Worm (Caenorhabditis elegans) whole organism, young adult: ENCODE data around the gene riok-3.
A peak's percentile ranks its signal among the peaks of the same experiment; 100 is the strongest.

ENCODE experiments used
- B0019.2 ChIP-seq: fragments of 200-800 bp; sonication (Bioruptor generic); conservative IDR thresholded peaks from 2 replicates; pipeline ENCODE4 v1.3.6; 2022; ENCODE audit warnings: missing genetic modification reagents, missing genetic modification characterization, missing compliant biosample characterization
- B0261.1 ChIP-seq: sonication (generic microtip); optimal IDR thresholded peaks from 2 replicates; lab custom pipeline; 2016; ENCODE audit warnings: mild to moderate bottlenecking, missing genetic modification characterization, moderate library complexity, missing compliant biosample characterization
- B0336.3 ChIP-seq: fragments of 200-800 bp; sonication (Bioruptor generic); IDR thresholded peaks from 2 replicates; pipeline ENCODE4 v1.3.6; 2022; ENCODE audit warnings: missing genetic modification characterization, missing compliant biosample characterization
- F22D6.2 ChIP-seq: sonication (generic microtip); optimal IDR thresholded peaks from 2 replicates; lab custom pipeline; 2016; ENCODE audit warnings: mild to moderate bottlenecking, missing genetic modification characterization, missing compliant biosample characterization
- F23B12.7 ChIP-seq: sonication (generic microtip); optimal IDR thresholded peaks from 2 replicates; lab custom pipeline; 2017; ENCODE audit warnings: missing genetic modification characterization, mild to moderate bottlenecking, missing compliant biosample characterization, antibody characterized with exemption, moderate library complexity; ENCODE audit not compliant: insufficient read depth
- F37B4.10 ChIP-seq: fragments of 200-800 bp; sonication (Bioruptor generic); IDR thresholded peaks from 2 replicates; pipeline ENCODE4 v1.3.6; 2022; ENCODE audit warnings: missing genetic modification characterization, missing compliant biosample characterization
- F52B5.7 ChIP-seq: sonication (generic microtip); optimal IDR thresholded peaks from 2 replicates; lab custom pipeline; 2016; ENCODE audit warnings: mild to moderate bottlenecking, missing genetic modification characterization, missing compliant biosample characterization
- F55B11.4 ChIP-seq: sonication (generic microtip); optimal IDR thresholded peaks from 2 replicates; lab custom pipeline; 2016; ENCODE audit warnings: missing compliant biosample characterization, missing genetic modification characterization, borderline replicate concordance; ENCODE audit not compliant: insufficient read depth
- K12H6.12 ChIP-seq: fragments of 200-800 bp; sonication (Bioruptor generic); optimal IDR thresholded peaks from 2 replicates; lab custom pipeline; 2018; ENCODE audit warnings: mild to moderate bottlenecking, missing genetic modification characterization, missing compliant biosample characterization
- T07F8.4 ChIP-seq: sonication (generic microtip); optimal IDR thresholded peaks from 2 replicates; lab custom pipeline; 2016; ENCODE audit warnings: mild to moderate bottlenecking, missing genetic modification characterization, moderate library complexity, missing compliant biosample characterization
- Y53F4B.3 ChIP-seq: fragments of 200-800 bp; sonication (Bioruptor generic); IDR thresholded peaks from 2 replicates; pipeline ENCODE4 v1.3.6; 2022; ENCODE audit warnings: missing genetic modification reagents, missing genetic modification characterization, missing compliant biosample characterization
- Y53G8AR.9 ChIP-seq: fragments of 200-800 bp; sonication (Bioruptor generic); conservative IDR thresholded peaks from 2 replicates; pipeline ENCODE4 v1.3.6; 2022; ENCODE audit warnings: missing genetic modification reagents, missing genetic modification characterization, missing compliant biosample characterization
- Y56A3A.18 ChIP-seq: fragments of 200-800 bp; sonication (Bioruptor generic); IDR thresholded peaks from 2 replicates; pipeline ENCODE4 v1.3.6; 2022; ENCODE audit warnings: missing genetic modification reagents, missing genetic modification characterization, missing compliant biosample characterization
- Y95B8A.8 ChIP-seq: fragments of 200-800 bp; sonication (Bioruptor generic); IDR thresholded peaks from 2 replicates; pipeline ENCODE4 v1.3.6; 2022; ENCODE audit warnings: missing genetic modification reagents, missing genetic modification characterization, missing compliant biosample characterization
- ZK185.1 ChIP-seq: sonication (generic microtip); optimal IDR thresholded peaks from 2 replicates; lab custom pipeline; 2016; ENCODE audit warnings: mild to moderate bottlenecking, missing genetic modification characterization, missing compliant biosample characterization; ENCODE audit not compliant: poor library complexity, severe bottlenecking
- aptf-3 ChIP-seq: fragments of 200-800 bp; sonication (Bioruptor generic); IDR thresholded peaks from 2 replicates; pipeline ENCODE4 v1.3.6; 2022; ENCODE audit warnings: missing genetic modification characterization, missing compliant biosample characterization
- attf-3 ChIP-seq: fragments of 200-800 bp; sonication (Bioruptor generic); conservative IDR thresholded peaks from 2 replicates; pipeline ENCODE4 v1.3.6; 2022; ENCODE audit warnings: missing genetic modification reagents, missing genetic modification characterization, missing compliant biosample characterization
- cebp-2 ChIP-seq: fragments of 200-800 bp; sonication (Bioruptor generic); IDR thresholded peaks from 2 replicates; pipeline ENCODE4 v1.3.6; 2022; ENCODE audit warnings: missing genetic modification characterization, missing compliant biosample characterization
- ceh-27 ChIP-seq: fragments of 200-800 bp; sonication (Bioruptor generic); optimal IDR thresholded peaks from 2 replicates; lab custom pipeline; 2018; ENCODE audit warnings: mild to moderate bottlenecking, missing genetic modification characterization, moderate library complexity, missing compliant biosample characterization
- die-1 ChIP-seq: sonication (generic microtip); optimal IDR thresholded peaks from 2 replicates; lab custom pipeline; 2016; ENCODE audit warnings: missing genotype, mild to moderate bottlenecking, missing genetic modification characterization, missing compliant biosample characterization
- dox-1 ChIP-seq: fragments of 200-800 bp; sonication (Bioruptor generic); IDR thresholded peaks from 2 replicates; pipeline ENCODE4 v1.3.6; 2022; ENCODE audit warnings: missing genetic modification reagents, missing genetic modification characterization, missing compliant biosample characterization
- dpl-1 ChIP-seq: fragments of 150-350 bp; optimal IDR thresholded peaks from 2 replicates; lab custom pipeline; 2014; ENCODE audit warnings: missing biosample characterization, missing genetic modification reagents, missing genetic modification characterization
- efl-1 ChIP-seq: fragments of 150-350 bp; optimal IDR thresholded peaks from 2 replicates; lab custom pipeline; 2014; ENCODE audit warnings: missing biosample characterization, missing genetic modification reagents, missing genetic modification characterization
- egl-44 ChIP-seq: fragments of 200-800 bp; sonication (Bioruptor generic); IDR thresholded peaks from 2 replicates; pipeline ENCODE4 v1.3.6; 2022; ENCODE audit warnings: missing genetic modification reagents, missing genetic modification characterization, missing compliant biosample characterization
- fkh-3 ChIP-seq: sonication (generic microtip); optimal IDR thresholded peaks from 2 replicates; lab custom pipeline; 2016; ENCODE audit warnings: mild to moderate bottlenecking, missing genetic modification characterization, missing compliant biosample characterization
- hlh-26 ChIP-seq: fragments of 200-800 bp; sonication (Bioruptor generic); conservative IDR thresholded peaks from 2 replicates; pipeline ENCODE4 v1.3.6; 2022; ENCODE audit warnings: missing genetic modification reagents, missing genetic modification characterization, missing compliant biosample characterization
- hrde-1 ChIP-seq: sonication (generic microtip); optimal IDR thresholded peaks from 2 replicates; lab custom pipeline; 2016; ENCODE audit warnings: missing genetic modification characterization, mild to moderate bottlenecking, missing compliant biosample characterization, moderate library complexity, missing genotype, missing genetic modification reagents, borderline replicate concordance
- hsf-1 ChIP-seq: fragments of 200-800 bp; sonication (Bioruptor generic); IDR thresholded peaks from 2 replicates; pipeline ENCODE4 v1.3.6; 2022; ENCODE audit warnings: missing genetic modification reagents, missing genetic modification characterization, missing compliant biosample characterization
- lin-54 ChIP-seq: fragments of 200-800 bp; sonication (Bioruptor generic); optimal IDR thresholded peaks from 2 replicates; lab custom pipeline; 2018; ENCODE audit warnings: mild to moderate bottlenecking, missing genetic modification characterization, missing compliant biosample characterization
- lir-1 ChIP-seq: fragments of 200-800 bp; sonication (Bioruptor generic); conservative IDR thresholded peaks from 2 replicates; pipeline ENCODE4 v1.3.6; 2022; ENCODE audit warnings: missing genetic modification reagents, missing genetic modification characterization, missing compliant biosample characterization
- madf-3 ChIP-seq: fragments of 200-800 bp; sonication (Bioruptor generic); IDR thresholded peaks from 2 replicates; pipeline ENCODE4 v1.3.6; 2022; ENCODE audit warnings: missing genetic modification reagents, missing genetic modification characterization, missing compliant biosample characterization
- madf-6 ChIP-seq: fragments of 200-800 bp; sonication (Bioruptor generic); IDR thresholded peaks from 2 replicates; pipeline ENCODE4 v1.3.6; 2022; ENCODE audit warnings: missing genetic modification reagents, missing genetic modification characterization, missing compliant biosample characterization
- madf-8 ChIP-seq: fragments of 200-800 bp; sonication (Bioruptor generic); conservative IDR thresholded peaks from 2 replicates; pipeline ENCODE4 v1.3.6; 2022; ENCODE audit warnings: missing genetic modification reagents, missing genetic modification characterization, missing compliant biosample characterization
- mcd-1 ChIP-seq: fragments of 200-800 bp; sonication (Bioruptor generic); IDR thresholded peaks from 2 replicates; pipeline ENCODE4 v1.3.6; 2022; ENCODE audit warnings: missing genetic modification reagents, missing genetic modification characterization, missing compliant biosample characterization
- nfya-2 ChIP-seq: fragments of 200-800 bp; sonication (Bioruptor generic); IDR thresholded peaks from 2 replicates; pipeline ENCODE4 v1.3.6; 2022; ENCODE audit warnings: missing genetic modification reagents, missing genetic modification characterization, missing compliant biosample characterization
- nfyb-1 ChIP-seq: fragments of 200-800 bp; sonication (Bioruptor generic); IDR thresholded peaks from 2 replicates; pipeline ENCODE4 v1.3.6; 2022; ENCODE audit warnings: missing genetic modification reagents, missing genetic modification characterization, missing compliant biosample characterization
- nhr-120 ChIP-seq: fragments of 200-800 bp; sonication (Bioruptor generic); IDR thresholded peaks from 2 replicates; pipeline ENCODE4 v1.3.6; 2022; ENCODE audit warnings: missing genetic modification characterization, missing compliant biosample characterization
- nhr-90 ChIP-seq: sonication (generic microtip); optimal IDR thresholded peaks from 2 replicates; lab custom pipeline; 2016; ENCODE audit warnings: missing genotype, mild to moderate bottlenecking, missing genetic modification characterization, missing compliant biosample characterization
- rcor-1 ChIP-seq: fragments of 200-800 bp; sonication (Bioruptor generic); IDR thresholded peaks from 2 replicates; pipeline ENCODE4 v1.3.6; 2022; ENCODE audit warnings: missing genetic modification reagents, missing genetic modification characterization, missing compliant biosample characterization
- snpc-3.4 ChIP-seq: sonication (generic microtip); optimal IDR thresholded peaks from 2 replicates; lab custom pipeline; 2017; ENCODE audit warnings: missing genetic modification characterization, mild to moderate bottlenecking, missing compliant biosample characterization, antibody characterized with exemption, moderate library complexity, missing genotype, missing genetic modification reagents
- sptf-2 ChIP-seq: fragments of 200-800 bp; sonication (Bioruptor generic); optimal IDR thresholded peaks from 2 replicates; lab custom pipeline; 2018; ENCODE audit warnings: mild to moderate bottlenecking, missing genetic modification characterization, missing compliant biosample characterization
- unc-130 ChIP-seq: sonication (generic microtip); optimal IDR thresholded peaks from 2 replicates; lab custom pipeline; 2016; ENCODE audit warnings: missing genetic modification reagents, missing genetic modification characterization, missing compliant biosample characterization
- xnd-1 ChIP-seq: sonication (generic microtip); optimal IDR thresholded peaks from 2 replicates; lab custom pipeline; 2016; ENCODE audit warnings: missing genotype, missing genetic modification reagents, missing genetic modification characterization, missing compliant biosample characterization
- ztf-22 ChIP-seq: fragments of 200-800 bp; sonication (Bioruptor generic); optimal IDR thresholded peaks from 2 replicates; lab custom pipeline; 2018; ENCODE audit warnings: mild to moderate bottlenecking, missing genetic modification characterization, moderate library complexity, missing compliant biosample characterization
- ztf-25 ChIP-seq: fragments of 200-800 bp; sonication (Bioruptor generic); IDR thresholded peaks from 2 replicates; pipeline ENCODE4 v1.3.6; 2022; ENCODE audit warnings: missing genetic modification reagents, missing genetic modification characterization, missing compliant biosample characterization
- ztf-26 ChIP-seq: sonication (generic microtip); optimal IDR thresholded peaks from 2 replicates; lab custom pipeline; 2017; ENCODE audit warnings: missing genetic modification characterization, missing compliant biosample characterization
- ztf-28 ChIP-seq: fragments of 200-800 bp; sonication (Bioruptor generic); IDR thresholded peaks from 2 replicates; pipeline ENCODE4 v1.3.6; 2022; ENCODE audit warnings: missing genetic modification reagents, missing genetic modification characterization, missing compliant biosample characterization
- ztf-3 ChIP-seq: fragments of 200-800 bp; sonication (Bioruptor generic); optimal IDR thresholded peaks from 2 replicates; lab custom pipeline; 2018; ENCODE audit warnings: mild to moderate bottlenecking, missing genetic modification characterization, missing compliant biosample characterization
- ztf-6 ChIP-seq: fragments of 200-800 bp; sonication (Bioruptor generic); IDR thresholded peaks from 2 replicates; pipeline ENCODE4 v1.3.6; 2022; ENCODE audit warnings: missing genetic modification reagents, missing genetic modification characterization, missing compliant biosample characterization

Gene riok-3

DNA sequence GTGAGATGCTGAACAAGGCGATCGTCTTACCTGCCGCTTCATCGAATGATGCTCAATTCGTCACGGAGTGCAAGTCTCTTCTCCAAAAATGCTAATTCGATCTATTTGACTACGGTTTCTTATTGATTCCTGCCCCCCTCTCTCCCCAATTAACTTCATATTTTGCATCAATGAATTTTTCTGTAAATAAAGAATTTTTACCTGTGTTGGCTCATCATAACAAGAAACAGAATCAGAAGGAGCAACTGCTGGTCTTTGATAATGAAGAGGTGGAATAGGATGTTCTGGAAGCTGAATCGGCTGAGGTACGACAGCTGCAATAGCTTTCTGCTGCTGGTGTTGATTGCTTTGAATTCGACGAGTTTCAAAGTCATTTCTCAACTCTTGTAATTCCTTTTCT, 44.6 kb downstream of the riok-3 start:
- TF ChIP-seq Y53G8AR.9 (0 out of 2 replicates have a peak, but pooled peaks have one; percentile 18), ztf-22 (GFP tag; lab: Kevin White, UChicago) (no peak), nfya-2 (GFP tag; lab: Robert Waterston, UW) (no peak), mcd-1 (GFP tag; lab: Robert Waterston, UW) (no peak), ztf-26 (tag; lab: Kevin White, UChicago) (no peak), xnd-1 (tag; lab: Kevin White, UChicago) (no peak), madf-6 (GFP tag; lab: Robert Waterston, UW) (peak; percentile 49), efl-1 (no peak), ZK185.1 (tag; lab: Kevin White, UChicago) (no peak), nhr-90 (no peak), lir-1 (no peak), B0261.1 (no peak), unc-130 (GFP tag; lab: Kevin White, UChicago) (no peak), lin-54 (GFP tag; lab: Kevin White, UChicago) (no peak), madf-8 (GFP tag; lab: Robert Waterston, UW) (0 out of 2 replicates have a peak, but pooled peaks have one; percentile 23), fkh-3 (no peak), hsf-1 (GFP tag; lab: Robert Waterston, UW) (0 out of 2 replicates have a peak, but pooled peaks have one; percentile 58), F22D6.2 (no peak), ceh-27 (GFP tag; lab: Kevin White, UChicago) (no peak), Y56A3A.18 (GFP tag; lab: Robert Waterston, UW) (no peak), ztf-6 (GFP tag; lab: Robert Waterston, UW) (no peak), hlh-26 (GFP tag; lab: Robert Waterston, UW) (no peak), egl-44 (GFP tag; lab: Robert Waterston, UW) (no peak), cebp-2 (GFP tag; lab: Robert Waterston, UW) (0 out of 2 replicates have a peak, but pooled peaks have one; percentile 21), hrde-1 (tag; lab: Kevin White, UChicago) (peak; percentile 75), T07F8.4 (tag; lab: Kevin White, UChicago) (no peak), F55B11.4 (tag; lab: Kevin White, UChicago) (no peak), B0336.3 (GFP tag; lab: Robert Waterston, UW) (peak; percentile 51; the same call in 1 of the 2 replicates), snpc-3.4 (tag; lab: Kevin White, UChicago) (no peak), F37B4.10 (GFP tag; lab: Robert Waterston, UW) (no peak), Y95B8A.8 (peak; percentile 35; the same call in 1 of the 2 replicates), ztf-3 (GFP tag; lab: Kevin White, UChicago) (no peak), nhr-120 (no peak), F52B5.7 (tag; lab: Kevin White, UChicago) (no peak), ztf-28 (GFP tag; lab: Robert Waterston, UW) (no peak), nfyb-1 (no peak), die-1 (no peak), sptf-2 (GFP tag; lab: Kevin White, UChicago) (no peak), dox-1 (GFP tag; lab: Robert Waterston, UW) (no peak), Y53F4B.3 (GFP tag; lab: Robert Waterston, UW) (no peak), B0019.2 (no peak), rcor-1 (GFP tag; lab: Robert Waterston, UW) (no peak), aptf-3 (no peak), madf-3 (GFP tag; lab: Robert Waterston, UW) (peak; percentile 44; the same call in 1 of the 2 replicates), dpl-1 (GFP tag; lab: Kevin White, UChicago) (no peak), ztf-25 (GFP tag; lab: Robert Waterston, UW) (0 out of 2 replicates have a peak, but pooled peaks have one; percentile 36), F23B12.7 (tag; lab: Kevin White, UChicago) (no peak), attf-3 (GFP tag; lab: Robert Waterston, UW) (no peak), K12H6.12 (no peak)
